Worm (Caenorhabditis elegans): Measurements from ENCODE around the gene T23E1.3.

DNA sequence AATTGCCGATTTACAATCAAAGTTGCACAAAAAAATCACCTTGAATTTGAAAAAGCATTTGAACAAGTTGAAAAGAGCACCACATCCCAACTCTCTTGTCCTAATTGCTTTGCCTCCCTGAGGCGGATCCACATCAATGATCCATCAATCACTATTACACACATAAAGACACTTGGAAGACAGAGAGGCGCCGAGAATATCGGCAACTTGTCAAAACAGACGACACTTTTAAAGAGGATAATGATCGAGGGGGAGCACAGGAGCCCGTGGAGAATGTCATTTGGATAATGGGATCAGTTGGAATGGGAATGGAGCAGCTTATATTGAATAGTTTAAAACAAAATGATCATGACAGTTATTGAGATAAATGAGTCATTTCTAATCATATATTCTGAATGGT is 44.5 kb upstream of the T23E1.3 start:
- no peak for TF ChIP-seq nhr-12 (tag; optimal IDR thresholded peaks at IDR 0.05)
- TF ChIP-seq skn-1 (tag; optimal IDR thresholded peaks at IDR 0.05), result no peak
- no peak for TF ChIP-seq tbx-2 (tag; optimal IDR thresholded peaks at IDR 0.05)
- TF ChIP-seq nhr-28 (tag; optimal IDR thresholded peaks at IDR 0.05), result no peak
- no peak for TF ChIP-seq fos-1 (tag; optimal IDR thresholded peaks at IDR 0.05)
- TF ChIP-seq nhr-77 (tag; optimal IDR thresholded peaks at IDR 0.05), result no peak
- no peak for TF ChIP-seq fkh-10 (GFP tag; optimal IDR thresholded peaks at IDR 0.05)
- no peak for TF ChIP-seq R02D3.7 (tag; optimal IDR thresholded peaks at IDR 0.05)
- TF ChIP-seq elt-3 (tag; optimal IDR thresholded peaks at IDR 0.05), result no peak
- no peak for TF ChIP-seq zag-1 (tag; optimal IDR thresholded peaks at IDR 0.05)
